Worm (Caenorhabditis elegans) whole organism, dauer: ENCODE data around the gene C16C8.20.
"Not testable (repeated sequence)": the region's sequence is repeated elsewhere in the genome, so short reads cannot be mapped to it uniquely, and the experiment has no call there.

ENCODE experiments used
- unc-62 ChIP-seq: sonication (generic microtip); optimal IDR thresholded peaks from 2 replicates; lab custom pipeline; 2017; ENCODE audit warnings: missing biosample characterization, missing genetic modification reagents, missing genetic modification characterization

Gene C16C8.20

DNA sequence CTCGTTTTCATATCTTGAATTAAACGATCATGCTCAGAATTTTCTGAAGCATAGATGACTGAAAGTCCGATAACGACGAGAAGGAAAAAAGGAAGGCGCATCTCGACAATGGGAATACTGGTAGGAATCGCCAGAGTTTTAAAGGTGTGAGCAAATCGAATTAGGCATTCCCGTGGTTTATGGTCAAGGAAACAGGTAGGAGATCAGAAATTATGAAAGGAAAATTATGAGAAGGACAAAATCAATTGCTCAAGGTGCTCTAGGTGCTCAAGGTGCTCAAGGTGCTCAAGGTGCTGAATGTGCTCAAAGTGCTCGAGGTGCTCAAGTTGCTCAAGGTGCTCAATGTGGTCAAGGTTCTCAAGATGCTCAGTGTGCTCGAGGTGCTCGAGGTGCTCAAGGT lies 17.8 kb downstream of the C16C8.20 start, which contains the start of gene C16C8.10:
Gene C16C8.10 (minus strand): TSS at position 101 of the 400 bp plus-strand sequence.
- TF ChIP-seq unc-62 (GFP tag; lab: Kevin White, UChicago): not testable (repeated sequence)

DNA sequence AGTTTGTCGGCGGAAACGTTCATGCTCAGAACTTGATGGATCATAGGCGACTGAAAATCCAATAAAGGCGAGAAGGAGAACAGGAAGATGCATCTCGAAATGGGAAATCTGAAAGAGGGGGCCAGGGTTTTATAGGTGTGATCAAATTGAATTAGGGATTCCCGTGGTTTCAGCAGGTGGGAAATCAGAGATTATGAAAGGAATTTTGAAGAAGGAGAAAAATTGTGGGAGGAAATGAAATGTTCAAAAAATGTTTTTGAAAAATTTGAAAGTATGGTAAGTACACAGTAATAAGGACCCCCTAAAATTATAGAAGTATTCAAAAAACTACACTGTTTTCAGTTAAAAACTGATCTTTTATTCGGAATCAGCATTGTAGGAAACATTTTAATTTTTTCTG lies 23.8 kb downstream of the C16C8.20 start, which contains the start of gene Y49F6B.20:
Gene Y49F6B.20 (minus strand): TSS at position 101 of the 400 bp plus-strand sequence.
- no peak for TF ChIP-seq unc-62 (GFP tag; lab: Kevin White, UChicago)

DNA sequence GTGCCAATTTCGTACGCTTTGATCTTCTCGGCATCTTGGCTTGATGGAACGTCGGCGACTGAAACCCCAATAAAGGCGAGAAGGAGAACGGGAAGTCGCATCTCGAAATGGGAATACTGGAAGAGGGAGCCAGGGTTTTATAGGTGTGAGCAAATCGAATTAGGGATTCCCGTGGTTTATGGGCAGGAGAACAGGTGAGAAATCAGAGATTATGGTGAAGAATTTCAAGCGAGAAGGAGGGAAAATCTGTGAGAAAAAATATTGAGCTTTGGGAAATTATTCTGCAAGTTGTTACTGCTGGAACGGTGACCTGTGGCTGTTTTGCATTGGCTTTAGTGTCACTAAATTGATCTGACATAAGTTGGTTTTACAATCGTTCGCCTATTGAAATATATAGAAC lies 24.9 kb downstream of the C16C8.20 start, which contains the start of gene Y49F6B.13:
Gene Y49F6B.13 (minus strand): TSS at position 101 of the 400 bp plus-strand sequence.
- no peak for TF ChIP-seq unc-62 (GFP tag; lab: Kevin White, UChicago)

ce11 chrII:3472316-3472715 lies 25.6 kb downstream of the C16C8.20 start, which contains the start of gene Y49F6B.12:
TSS of gene Y49F6B.12 (minus strand) at chrII:3472416.
- TF ChIP-seq unc-62 (GFP tag; lab: Kevin White, UChicago): no peak

ce11 chrII:3472817-3473216 lies 26.1 kb downstream of the C16C8.20 start, which contains the start of gene Y49F6B.6:
TSS of gene Y49F6B.6 (plus strand) at chrII:3473117.
- TF ChIP-seq unc-62 (GFP tag; lab: Kevin White, UChicago): no peak

- TF ChIP-seq unc-62 (GFP tag; lab: Kevin White, UChicago): no peak
Measured at ce11 chrII:3473744-3474143, 27.0 kb downstream of the C16C8.20 start, which contains the start of gene sdz-32. TSS of gene sdz-32 (plus strand) at chrII:3474044.

DNA sequence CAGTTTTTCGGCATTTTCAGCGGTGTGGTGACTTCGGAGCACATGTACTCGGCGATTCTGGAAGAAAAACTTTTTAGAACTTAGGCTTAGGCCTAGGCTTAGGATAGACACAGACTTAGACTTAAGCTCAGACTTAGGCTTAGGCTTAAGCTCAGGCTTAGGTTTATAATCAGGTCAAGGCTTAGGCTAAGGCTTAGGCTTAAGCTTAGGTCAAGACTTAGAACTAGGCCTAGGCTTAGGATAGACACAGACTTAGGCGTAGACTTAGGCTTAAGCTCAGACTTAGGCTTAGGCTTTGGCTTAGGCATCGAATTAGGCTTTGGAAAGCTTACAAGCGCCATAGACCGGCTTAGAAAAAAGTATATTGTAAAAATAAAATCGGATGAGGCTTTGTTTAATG lies 29.8 kb downstream of the C16C8.20 start:
- TF ChIP-seq unc-62 (GFP tag; lab: Kevin White, UChicago): no peak

DNA sequence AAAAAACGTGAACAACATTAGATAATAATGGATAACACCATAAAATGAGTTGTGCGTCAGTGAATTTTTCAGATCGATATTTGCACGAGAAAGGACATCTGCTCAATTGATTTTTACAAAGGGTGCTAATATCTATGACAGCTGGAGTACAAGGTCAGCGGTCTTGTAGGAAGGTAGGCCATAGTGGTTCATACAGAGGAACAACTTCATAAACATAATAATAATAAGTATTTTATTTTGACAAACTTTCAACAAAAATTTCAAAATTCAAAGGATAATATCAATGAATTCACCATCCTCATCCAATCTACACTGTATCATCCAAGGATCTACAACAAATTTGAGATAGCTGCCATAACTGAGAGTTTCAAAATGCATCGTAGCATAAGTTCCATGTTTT lies 30.4 kb downstream of the C16C8.20 start, which contains the start of gene fbxb-104:
Gene fbxb-104 (minus strand): TSS at position 101 of the 400 bp plus-strand sequence.
- TF ChIP-seq unc-62 (GFP tag; lab: Kevin White, UChicago): no peak

DNA sequence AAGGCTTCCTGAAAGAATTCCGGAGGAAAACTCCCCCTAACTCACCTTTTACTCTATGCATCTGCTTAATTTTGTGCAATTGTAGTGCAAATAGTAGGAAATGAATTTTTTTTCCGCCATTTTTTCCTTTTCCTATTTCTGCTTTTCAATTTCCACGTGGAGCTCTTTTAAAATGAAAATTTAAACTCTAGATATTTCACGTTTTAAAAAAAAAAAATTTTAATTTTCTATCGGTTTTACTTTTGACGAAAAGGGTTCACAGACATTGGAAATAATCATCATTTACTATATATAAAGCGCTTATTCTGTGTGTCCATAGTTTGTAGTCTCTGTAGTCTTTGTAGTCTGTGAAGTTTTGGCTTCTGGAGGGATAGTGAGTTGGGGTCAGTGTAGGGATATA lies 34.8 kb downstream of the C16C8.20 start, which contains the start of gene Y49F6B.8:
Gene Y49F6B.8 (minus strand): TSS at position 101 of the 400 bp plus-strand sequence.
- no peak for TF ChIP-seq unc-62 (GFP tag; lab: Kevin White, UChicago)

ce11 chrII:3482231-3482630 lies 35.5 kb downstream of the C16C8.20 start, which contains the start of gene smu-2:
TSS of gene smu-2 (plus strand) at chrII:3482408.
- no peak for TF ChIP-seq unc-62 (GFP tag; lab: Kevin White, UChicago)

DNA sequence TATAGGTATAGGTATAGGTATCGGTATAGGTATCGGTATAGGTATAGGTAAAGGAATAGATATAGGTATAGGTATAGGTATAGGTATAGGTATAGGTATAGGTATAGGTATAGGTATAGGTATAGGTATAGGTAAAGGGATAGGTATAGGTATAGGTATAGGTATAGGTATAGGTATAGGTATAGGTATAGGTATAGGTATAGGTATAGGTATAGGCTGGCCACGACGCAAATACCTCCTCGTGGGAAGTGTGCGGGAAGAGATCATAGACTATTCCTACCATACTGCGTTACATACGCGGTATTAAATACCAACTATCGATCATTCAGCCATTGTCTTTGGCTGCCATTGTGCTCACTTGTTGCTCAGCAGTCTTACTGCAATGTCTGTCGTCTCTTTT lies 44.0 kb downstream of the C16C8.20 start, which contains the start of gene fbxb-112:
Gene fbxb-112 (plus strand): TSS at position 301 of the 400 bp plus-strand sequence.
- not testable (repeated sequence) for TF ChIP-seq unc-62 (GFP tag; lab: Kevin White, UChicago)
